Worm (Caenorhabditis elegans) whole organism, L4 larva: Measurements from ENCODE around the gene col-184.

Source experiments
- D1046.2 ChIP-seq: fragments of 200-800 bp; sonication (Bioruptor generic); IDR thresholded peaks from 2 replicates; pipeline ENCODE4 v1.3.6; 2022; ENCODE audit warnings: missing genetic modification characterization, missing compliant biosample characterization
- F37D6.2 ChIP-seq: sonication (generic microtip); optimal IDR thresholded peaks from 2 replicates; lab custom pipeline; 2016; ENCODE audit warnings: mild to moderate bottlenecking, missing genetic modification characterization, missing compliant biosample characterization
- T26A8.4 ChIP-seq: fragments of 200-800 bp; sonication (Bioruptor generic); IDR thresholded peaks from 2 replicates; pipeline ENCODE4 v1.3.6; 2022; ENCODE audit warnings: missing genetic modification characterization, missing compliant biosample characterization
- Y5F2A.4 ChIP-seq: fragments of 200-800 bp; sonication (Bioruptor generic); optimal IDR thresholded peaks from 2 replicates; lab custom pipeline; 2018; ENCODE audit warnings: mild to moderate bottlenecking, missing genetic modification characterization, missing compliant biosample characterization
- Y75B8A.6 ChIP-seq: fragments of 200-800 bp; sonication (Bioruptor generic); IDR thresholded peaks from 2 replicates; pipeline ENCODE4 v1.3.6; 2022; ENCODE audit warnings: missing genetic modification reagents, missing genetic modification characterization, missing compliant biosample characterization
- ZK337.2 ChIP-seq: fragments of 200-800 bp; sonication (Bioruptor generic); IDR thresholded peaks from 2 replicates; pipeline ENCODE4 v1.3.6; 2022; ENCODE audit warnings: missing genetic modification reagents, missing genetic modification characterization, missing compliant biosample characterization
- ZK546.5 ChIP-seq, 2 experiments: sonication (generic microtip); optimal IDR thresholded peaks; 2 replicates each; lab custom pipeline; 2017; ENCODE audit warnings: missing biosample characterization in 2 of 2, missing genetic modification characterization in 2 of 2
- aha-1 ChIP-seq: fragments of 150-350 bp; peaks from one replicate; lab custom pipeline; 2014; ENCODE audit warnings: missing biosample characterization, missing genetic modification characterization
- ama-1 ChIP-seq: fragments of 150-350 bp; optimal IDR thresholded peaks from 2 replicates; lab custom pipeline; 2014; ENCODE audit warnings: inconsistent platforms, mixed read lengths
- ceh-20 ChIP-seq: fragments of 200-800 bp; sonication (Bioruptor generic); IDR thresholded peaks from 2 replicates; pipeline ENCODE4 v1.3.6; 2022; ENCODE audit warnings: missing genetic modification reagents, missing genetic modification characterization, missing compliant biosample characterization
- ceh-32 ChIP-seq: sonication (generic microtip); optimal IDR thresholded peaks from 2 replicates; lab custom pipeline; 2016; ENCODE audit warnings: mild to moderate bottlenecking, missing genetic modification characterization, missing compliant biosample characterization; ENCODE audit not compliant: poor library complexity
- ceh-62 ChIP-seq: sonication (generic microtip); optimal IDR thresholded peaks from 2 replicates; lab custom pipeline; 2017; ENCODE audit warnings: missing biosample characterization, missing genetic modification characterization
- ceh-82 ChIP-seq: sonication (generic microtip); optimal IDR thresholded peaks from 2 replicates; lab custom pipeline; 2017; ENCODE audit warnings: missing biosample characterization, missing genetic modification characterization
- ces-1 ChIP-seq: fragments of 150-350 bp; sonication (generic microtip); optimal IDR thresholded peaks from 4 replicates; lab custom pipeline; 2014; ENCODE audit warnings: missing biosample characterization, missing genetic modification reagents, missing genetic modification characterization
- ctbp-1 ChIP-seq: fragments of 200-800 bp; sonication (Bioruptor generic); IDR thresholded peaks from 2 replicates; pipeline ENCODE4 v1.3.6; 2022; ENCODE audit warnings: missing genetic modification reagents, missing genetic modification characterization, missing compliant biosample characterization
- dmd-6 ChIP-seq: fragments of 200-800 bp; sonication (Bioruptor generic); IDR thresholded peaks from 2 replicates; pipeline ENCODE4 v1.3.6; 2022; ENCODE audit warnings: missing genetic modification reagents, missing genetic modification characterization, missing compliant biosample characterization
- dpl-1 ChIP-seq: fragments of 150-350 bp; optimal IDR thresholded peaks from 2 replicates; lab custom pipeline; 2014; ENCODE audit warnings: missing biosample characterization, missing genetic modification reagents, missing genetic modification characterization
- dve-1 ChIP-seq: sonication (generic microtip); optimal IDR thresholded peaks from 2 replicates; lab custom pipeline; 2017; ENCODE audit warnings: antibody characterized with exemption, mild to moderate bottlenecking, missing genetic modification characterization, missing compliant biosample characterization; ENCODE audit not compliant: insufficient read depth
- egl-43 ChIP-seq: fragments of 200-800 bp; sonication (Bioruptor generic); IDR thresholded peaks from 2 replicates; pipeline ENCODE4 v1.3.6; 2022; ENCODE audit warnings: missing genetic modification reagents, missing genetic modification characterization, missing compliant biosample characterization
- fkh-10 ChIP-seq: fragments of 150-350 bp; optimal IDR thresholded peaks from 2 replicates; lab custom pipeline; 2014; ENCODE audit warnings: missing biosample characterization, missing genetic modification reagents, missing genetic modification characterization
- fos-1 ChIP-seq: fragments of 150-350 bp; optimal IDR thresholded peaks from 2 replicates; lab custom pipeline; 2014; ENCODE audit warnings: missing biosample characterization, missing genetic modification characterization
- gei-8 ChIP-seq: fragments of 200-800 bp; sonication (Bioruptor generic); optimal IDR thresholded peaks from 2 replicates; lab custom pipeline; 2018; ENCODE audit warnings: mild to moderate bottlenecking, missing genetic modification characterization, missing compliant biosample characterization
- hif-1 ChIP-seq, 2 experiments: sonication (generic microtip); optimal IDR thresholded peaks; 2 replicates each; lab custom pipeline; 2016 to 2017; ENCODE audit warnings: missing compliant biosample characterization in 2 of 2, missing genetic modification characterization in 2 of 2, missing genetic modification reagents in 2 of 2, missing genotype in 2 of 2, mild to moderate bottlenecking in 1 of 2
- hlh-30 ChIP-seq: sonication (generic microtip); optimal IDR thresholded peaks from 2 replicates; lab custom pipeline; 2017; ENCODE audit warnings: antibody characterized with exemption, mild to moderate bottlenecking, missing genetic modification characterization, missing compliant biosample characterization; ENCODE audit not compliant: insufficient read depth
- hmg-1.1 ChIP-seq: fragments of 200-800 bp; sonication (Bioruptor generic); IDR thresholded peaks from 2 replicates; pipeline ENCODE4 v1.3.6; 2022; ENCODE audit warnings: missing genetic modification reagents, missing genetic modification characterization, missing compliant biosample characterization
- jun-1 ChIP-seq: fragments of 150-350 bp; optimal IDR thresholded peaks from 2 replicates; lab custom pipeline; 2014; ENCODE audit warnings: missing biosample characterization, missing genetic modification reagents, missing genetic modification characterization
- lin-1 ChIP-seq: fragments of 200-800 bp; sonication (Bioruptor generic); IDR thresholded peaks from 2 replicates; pipeline ENCODE4 v1.3.6; 2022; ENCODE audit warnings: missing genetic modification reagents, missing genetic modification characterization, missing compliant biosample characterization
- lin-13 ChIP-seq: fragments of 150-350 bp; optimal IDR thresholded peaks from 2 replicates; lab custom pipeline; 2014; ENCODE audit warnings: missing biosample characterization, missing genetic modification reagents, missing genetic modification characterization
- lin-38 ChIP-seq: fragments of 200-800 bp; sonication (Bioruptor generic); IDR thresholded peaks from 2 replicates; pipeline ENCODE4 v1.3.6; 2022; ENCODE audit warnings: missing genetic modification reagents, missing genetic modification characterization, missing compliant biosample characterization
- lin-39 ChIP-seq: fragments of 150-350 bp; optimal IDR thresholded peaks from 2 replicates; lab custom pipeline; 2014; ENCODE audit warnings: missing biosample characterization, missing genetic modification reagents, missing genetic modification characterization
- madf-9 ChIP-seq: fragments of 200-800 bp; sonication (Bioruptor generic); conservative IDR thresholded peaks from 2 replicates; pipeline ENCODE4 v1.3.6; 2022; ENCODE audit warnings: missing genetic modification reagents, missing genetic modification characterization, missing compliant biosample characterization
- mdt-29 ChIP-seq: fragments of 200-800 bp; sonication (Bioruptor generic); IDR thresholded peaks from 2 replicates; pipeline ENCODE4 v1.3.6; 2022; ENCODE audit warnings: missing genetic modification reagents, missing genetic modification characterization, missing compliant biosample characterization
- nhr-10 ChIP-seq: fragments of 150-350 bp; optimal IDR thresholded peaks from 2 replicates; lab custom pipeline; 2014; ENCODE audit warnings: missing biosample characterization, missing genetic modification characterization
- nhr-111 ChIP-seq: fragments of 200-800 bp; sonication (Bioruptor generic); optimal IDR thresholded peaks from 2 replicates; lab custom pipeline; 2018; ENCODE audit warnings: mild to moderate bottlenecking, missing genetic modification characterization, missing compliant biosample characterization
- nhr-25 ChIP-seq: sonication (generic microtip); optimal IDR thresholded peaks from 2 replicates; lab custom pipeline; 2017; ENCODE audit warnings: missing genetic modification characterization, mild to moderate bottlenecking, missing compliant biosample characterization, antibody characterized with exemption, moderate library complexity, borderline replicate concordance; ENCODE audit not compliant: insufficient read depth
- nhr-41 ChIP-seq: fragments of 200-800 bp; sonication (Bioruptor generic); IDR thresholded peaks from 2 replicates; pipeline ENCODE4 v1.3.6; 2022; ENCODE audit warnings: missing genetic modification reagents, missing genetic modification characterization, missing compliant biosample characterization
- php-3 ChIP-seq: fragments of 200-800 bp; sonication (Bioruptor generic); IDR thresholded peaks from 2 replicates; pipeline ENCODE4 v1.3.6; 2022; ENCODE audit warnings: missing genetic modification reagents, missing genetic modification characterization, missing compliant biosample characterization
- pqm-1 ChIP-seq: sonication (generic microtip); optimal IDR thresholded peaks from 2 replicates; lab custom pipeline; 2017; ENCODE audit warnings: missing biosample characterization, missing genetic modification characterization
- saeg-2 ChIP-seq: fragments of 200-800 bp; sonication (Bioruptor generic); IDR thresholded peaks from 2 replicates; pipeline ENCODE4 v1.3.6; 2022; ENCODE audit warnings: missing genetic modification reagents, missing genetic modification characterization, missing compliant biosample characterization
- set-16 ChIP-seq: fragments of 200-800 bp; sonication (Bioruptor generic); IDR thresholded peaks from 2 replicates; pipeline ENCODE4 v1.3.6; 2022; ENCODE audit warnings: missing genetic modification reagents, missing genetic modification characterization, missing compliant biosample characterization
- skn-1 ChIP-seq: fragments of 150-350 bp; optimal IDR thresholded peaks from 2 replicates; lab custom pipeline; 2014; ENCODE audit warnings: missing biosample characterization, missing genetic modification characterization
- spr-1 ChIP-seq: sonication (generic microtip); optimal IDR thresholded peaks from 2 replicates; lab custom pipeline; 2016; ENCODE audit warnings: mild to moderate bottlenecking, missing genetic modification characterization, missing compliant biosample characterization
- spr-3 ChIP-seq: fragments of 200-800 bp; sonication (Bioruptor generic); optimal IDR thresholded peaks from 2 replicates; lab custom pipeline; 2018; ENCODE audit warnings: mild to moderate bottlenecking, missing genetic modification characterization, missing compliant biosample characterization
- unc-39 ChIP-seq: sonication (generic microtip); optimal IDR thresholded peaks from 2 replicates; lab custom pipeline; 2017; ENCODE audit warnings: missing biosample characterization, missing genetic modification characterization
- unc-62 ChIP-seq, 3 experiments: fragments of 150-350 bp in 1 of 3; sonication (generic microtip); optimal IDR thresholded peaks in 2 of 3; peaks in 1 of 3; 1 replicate in 1 of 3; 2 replicates in 2 of 3; lab custom pipeline; 2014 to 2017; ENCODE audit warnings: missing biosample characterization in 3 of 3, missing genetic modification characterization in 3 of 3, missing genetic modification reagents in 3 of 3, missing genotype in 1 of 3

The col-184 gene

DNA sequence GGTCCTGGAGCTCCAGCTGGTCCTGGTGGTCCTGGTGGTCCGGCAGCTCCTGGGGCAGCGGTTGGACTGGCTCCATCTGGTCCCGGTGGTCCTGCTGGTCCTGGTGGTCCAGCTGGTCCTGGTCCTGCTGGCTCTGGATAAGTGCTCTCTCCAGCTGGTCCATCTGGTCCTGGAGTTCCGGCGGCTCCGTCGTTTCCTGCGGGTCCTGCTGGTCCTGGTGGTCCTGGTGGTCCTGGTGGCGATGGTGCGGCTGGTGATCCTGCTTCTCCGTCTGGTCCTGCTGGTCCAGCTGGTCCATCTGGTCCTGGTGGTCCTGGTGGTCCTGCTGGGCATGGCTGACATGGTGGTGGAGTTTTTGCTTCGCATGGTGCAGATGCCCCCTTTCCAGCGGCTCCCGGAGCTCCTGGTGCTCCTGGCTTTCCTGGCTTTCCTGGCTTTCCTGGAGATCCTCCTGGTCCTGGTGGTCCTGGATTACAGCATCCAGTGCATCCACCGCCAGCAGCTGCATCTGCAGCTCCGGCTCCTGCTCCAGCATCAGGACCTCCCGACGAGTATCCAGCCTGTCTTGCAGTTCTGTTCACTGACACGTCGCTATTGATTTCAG, 41.1 kb downstream of the col-184 start:
- TF ChIP-seq set-16 (GFP tag; lab: Robert Waterston, UW): peak; percentile 98
- no peak for TF ChIP-seq pqm-1 (tag; lab: Kevin White, UChicago)
- TF ChIP-seq skn-1 (tag; lab: Kevin White, UChicago): no peak
- TF ChIP-seq mdt-29: no peak
- peak; percentile 65; the same call in 1 of the 2 replicates for TF ChIP-seq egl-43
- TF ChIP-seq nhr-41: no peak

- TF ChIP-seq jun-1 (tag; lab: Kevin White, UChicago) (no peak), unc-62 (GFP tag; optimal IDR thresholded peaks at IDR 0.05 in 1 of 2; lab: Kevin White, UChicago) (peak in 1 of 2 experiments; percentile 40), unc-62 (tag; optimal IDR thresholded peaks at IDR 0.05; lab: Kevin White, UChicago) (no peak)
Measured at ce11 chrX:13510997-13511396, 41.7 kb downstream of the col-184 start, which contains the start of gene col-185. col-185 (minus strand) TSS chrX:13511097.

ce11 chrX:13511796-13512195, 42.5 kb downstream of the col-184 start:
- peak; percentile 83; the same call in 1 of the 2 replicates for TF ChIP-seq D1046.2 (GFP tag; lab: Robert Waterston, UW)
- no peak for TF ChIP-seq mdt-29
- peak; percentile 80 for TF ChIP-seq nhr-111
- TF ChIP-seq unc-39 (tag; lab: Kevin White, UChicago): no peak
- no peak for TF ChIP-seq nhr-25 (tag; lab: Kevin White, UChicago)
- TF ChIP-seq ctbp-1 (GFP tag; lab: Robert Waterston, UW): peak; percentile 79
- TF ChIP-seq Y5F2A.4 (GFP tag; lab: Kevin White, UChicago): no peak
- peak; percentile 76 for TF ChIP-seq madf-9 (GFP tag; lab: Robert Waterston, UW)
- TF ChIP-seq saeg-2 (GFP tag; lab: Robert Waterston, UW): no peak
- TF ChIP-seq fos-1 (tag; lab: Kevin White, UChicago): no peak
- peak; percentile 83 for TF ChIP-seq ceh-20 (GFP tag; lab: Robert Waterston, UW)
- peak; percentile 65 for TF ChIP-seq spr-3 (GFP tag; lab: Kevin White, UChicago)
- TF ChIP-seq ceh-62 (tag; lab: Kevin White, UChicago): no peak
- no peak for TF ChIP-seq skn-1 (tag; lab: Kevin White, UChicago)
- 0 out of 2 replicates have a peak, but pooled peaks have one; percentile 43 for TF ChIP-seq Y75B8A.6
- peak; percentile 69 for TF ChIP-seq dmd-6 (GFP tag; lab: Robert Waterston, UW)
- peak; percentile 64 for TF ChIP-seq spr-1 (tag; lab: Kevin White, UChicago)
- TF ChIP-seq F37D6.2 (tag; lab: Kevin White, UChicago): peak; percentile 26
- no peak for TF ChIP-seq lin-39 (tag; lab: Kevin White, UChicago)
- TF ChIP-seq php-3: no peak
- no peak for TF ChIP-seq ceh-32 (tag; lab: Kevin White, UChicago)
- peak; percentile 89 for TF ChIP-seq hmg-1.1 (GFP tag; lab: Robert Waterston, UW)
- peak; percentile 83 for TF ChIP-seq T26A8.4 (GFP tag; lab: Robert Waterston, UW)
- peak; percentile 69 for TF ChIP-seq aha-1
- TF ChIP-seq ZK546.5 (tag; optimal IDR thresholded peaks at IDR 0.05; lab: Kevin White, UChicago): no peak
- TF ChIP-seq lin-13 (GFP tag; lab: Kevin White, UChicago): peak; percentile 14
- TF ChIP-seq dpl-1 (GFP tag; lab: Kevin White, UChicago): peak; percentile 0
- peak; percentile 21 for TF ChIP-seq dve-1
- no peak for TF ChIP-seq nhr-10
- TF ChIP-seq ceh-82 (tag; lab: Kevin White, UChicago): no peak
- TF ChIP-seq fkh-10 (GFP tag; lab: Kevin White, UChicago): no peak
- no peak for TF ChIP-seq ama-1 (lab: Kevin White, UChicago)
- TF ChIP-seq pqm-1 (tag; lab: Kevin White, UChicago): no peak
- TF ChIP-seq gei-8 (GFP tag; lab: Kevin White, UChicago): peak; percentile 12
- TF ChIP-seq lin-38 (GFP tag; lab: Robert Waterston, UW): peak; percentile 76
- peak; percentile 83 for TF ChIP-seq lin-1
- TF ChIP-seq ces-1 (GFP tag; lab: Kevin White, UChicago): no peak
- 0 out of 2 replicates have a peak, but pooled peaks have one; percentile 64 for TF ChIP-seq ZK337.2
- peak; percentile 27 for TF ChIP-seq hlh-30 (tag; lab: Kevin White, UChicago)
- peak in 1 of 2 experiments; percentile 51 for TF ChIP-seq hif-1 (tag; optimal IDR thresholded peaks at IDR 0.05; lab: Kevin White, UChicago)
